Fruit fly (Drosophila melanogaster) whole organism, embryonic: Measurements from ENCODE around the gene CG10621.

ENCODE experiments used
- Asciz ChIP-seq: fragments of 200-800 bp; sonication (Bioruptor generic); optimal IDR thresholded peaks from 2 replicates; lab custom pipeline; 2017; ENCODE audit warnings: missing biosample characterization, mild to moderate bottlenecking, missing genetic modification characterization, missing genetic modification reagents
- Blimp-1 ChIP-seq: fragments of 200-800 bp; sonication (Bioruptor generic); optimal IDR thresholded peaks from 3 replicates; lab custom pipeline; 2018; ENCODE audit warnings: missing biosample characterization, missing genetic modification characterization, mild to moderate bottlenecking, moderate library complexity, missing genetic modification reagents
- CG10209 ChIP-seq: fragments of 200-800 bp; sonication (Bioruptor generic); optimal IDR thresholded peaks from 3 replicates; lab custom pipeline; 2017; ENCODE audit warnings: missing biosample characterization, mild to moderate bottlenecking, missing genetic modification characterization, missing genetic modification reagents
- CG10321 ChIP-seq: fragments of 200-800 bp; sonication (Bioruptor generic); IDR thresholded peaks from 2 replicates; pipeline ENCODE4 v1.3.6; 2022; ENCODE audit warnings: missing biosample characterization, missing genetic modification characterization
- CG11247 ChIP-seq: fragments of 200-800 bp; sonication (Bioruptor generic); IDR thresholded peaks from 2 replicates; pipeline ENCODE4 v1.3.6; 2022; ENCODE audit warnings: missing biosample characterization, missing genetic modification characterization
- CG13123 ChIP-seq: fragments of 200-800 bp; sonication (Bioruptor generic); optimal IDR thresholded peaks from 2 replicates; lab custom pipeline; 2016; ENCODE audit warnings: missing biosample characterization, missing genetic modification characterization
- CG14667 ChIP-seq: fragments of 200-800 bp; sonication (Bioruptor generic); IDR thresholded peaks from 2 replicates; pipeline ENCODE4 v1.3.6; 2022; ENCODE audit warnings: missing biosample characterization, missing genetic modification characterization
- CG14965 ChIP-seq: fragments of 200-800 bp; sonication (Bioruptor generic); optimal IDR thresholded peaks from 2 replicates; lab custom pipeline; 2016; ENCODE audit warnings: missing biosample characterization, missing genetic modification characterization, borderline replicate concordance
- CG15073 ChIP-seq: fragments of 200-800 bp; sonication (Bioruptor generic); optimal IDR thresholded peaks from 2 replicates; lab custom pipeline; 2016; ENCODE audit warnings: missing biosample characterization, missing genetic modification characterization
- CG15479 ChIP-seq: fragments of 200-800 bp; sonication (Bioruptor generic); optimal IDR thresholded peaks from 3 replicates; lab custom pipeline; 2019; ENCODE audit warnings: missing biosample characterization, mild to moderate bottlenecking, missing genetic modification characterization, moderate library complexity
- CG17186 ChIP-seq: fragments of 200-800 bp; sonication (Bioruptor generic); optimal IDR thresholded peaks from 3 replicates; lab custom pipeline; 2017; ENCODE audit warnings: missing biosample characterization, missing genetic modification reagents, missing genetic modification characterization
- CG18764 ChIP-seq: fragments of 200-800 bp; sonication (Bioruptor generic); optimal IDR thresholded peaks from 3 replicates; lab custom pipeline; 2016; ENCODE audit warnings: missing biosample characterization, missing genetic modification characterization
- CG2120 ChIP-seq: fragments of 200-800 bp; sonication (Bioruptor generic); optimal IDR thresholded peaks from 3 replicates; lab custom pipeline; 2016; ENCODE audit warnings: missing biosample characterization, missing genetic modification characterization
- CG2202 ChIP-seq: fragments of 200-800 bp; sonication (Bioruptor generic); optimal IDR thresholded peaks from 2 replicates; lab custom pipeline; 2018; ENCODE audit warnings: missing biosample characterization, mild to moderate bottlenecking, missing genetic modification characterization
- CG30020 ChIP-seq: fragments of 200-800 bp; optimal IDR thresholded peaks from 2 replicates; lab custom pipeline; 2019; ENCODE audit warnings: missing biosample characterization, mild to moderate bottlenecking, missing genetic modification characterization, moderate library complexity
- CG8478 ChIP-seq: fragments of >200 bp; optimal IDR thresholded peaks from 2 replicates; lab custom pipeline; 2018
- CG8944 ChIP-seq: fragments of 200-800 bp; sonication (Bioruptor generic); optimal IDR thresholded peaks from 3 replicates; lab custom pipeline; 2016; ENCODE audit warnings: missing biosample characterization, missing genetic modification characterization
- Dad ChIP-seq: fragments of 200-800 bp; sonication (Bioruptor generic); optimal IDR thresholded peaks from 3 replicates; lab custom pipeline; 2016; ENCODE audit warnings: missing biosample characterization, missing genetic modification characterization
- Dref ChIP-seq: fragments of 200-800 bp; sonication (Bioruptor generic); IDR thresholded peaks from 2 replicates; pipeline ENCODE4 v1.3.6; 2022; ENCODE audit warnings: missing biosample characterization, missing genetic modification characterization
- Fer1 ChIP-seq: fragments of 200-800 bp; sonication (Bioruptor generic); optimal IDR thresholded peaks from 2 replicates; lab custom pipeline; 2017; ENCODE audit warnings: missing biosample characterization, mild to moderate bottlenecking, missing genetic modification characterization
- HLH54F ChIP-seq: fragments of 200-800 bp; sonication (Bioruptor generic); optimal IDR thresholded peaks from 3 replicates; lab custom pipeline; 2016; ENCODE audit warnings: missing biosample characterization, missing genetic modification characterization
- HmgZ ChIP-seq: fragments of 200-800 bp; sonication (Bioruptor generic); optimal IDR thresholded peaks from 2 replicates; lab custom pipeline; 2018; ENCODE audit warnings: missing biosample characterization, mild to moderate bottlenecking, missing genetic modification characterization
- MTF-1 ChIP-seq: fragments of 200-800 bp; sonication (Bioruptor generic); optimal IDR thresholded peaks from 2 replicates; lab custom pipeline; 2018; ENCODE audit warnings: missing biosample characterization, mild to moderate bottlenecking, missing genetic modification characterization, borderline replicate concordance
- Mes4 ChIP-seq: fragments of 200-800 bp; sonication (Bioruptor generic); optimal IDR thresholded peaks from 2 replicates; lab custom pipeline; 2016; ENCODE audit warnings: missing biosample characterization, missing genetic modification characterization
- Oaz ChIP-seq: fragments of 200-800 bp; sonication (Bioruptor generic); IDR thresholded peaks from 2 replicates; pipeline ENCODE4 v1.3.6; 2022; ENCODE audit warnings: missing biosample characterization, missing genetic modification characterization
- Oli ChIP-seq: fragments of 200-800 bp; sonication (Bioruptor generic); optimal IDR thresholded peaks from 2 replicates; lab custom pipeline; 2018; ENCODE audit warnings: missing biosample characterization, mild to moderate bottlenecking, missing genetic modification characterization, moderate library complexity
- Opbp ChIP-seq: fragments of 200-800 bp; sonication (Bioruptor generic); IDR thresholded peaks from 3 replicates; pipeline ENCODE4 v1.3.6; 2022; ENCODE audit warnings: missing biosample characterization, missing genetic modification characterization; ENCODE audit not compliant: partially characterized antibody
- Rfx ChIP-seq: fragments of 200-800 bp; sonication (Bioruptor generic); IDR thresholded peaks from 2 replicates; pipeline ENCODE4 v1.3.6; 2022; ENCODE audit warnings: missing biosample characterization, missing genetic modification characterization
- Usf ChIP-seq: fragments of 200-800 bp; sonication (Bioruptor generic); optimal IDR thresholded peaks from 2 replicates; lab custom pipeline; 2017; ENCODE audit warnings: missing genotype, missing biosample characterization, missing genetic modification characterization
- ase ChIP-seq: fragments of 200-800 bp; sonication (Bioruptor generic); IDR thresholded peaks from 3 replicates; pipeline ENCODE4 v1.3.6; 2022; ENCODE audit warnings: missing biosample characterization, missing genetic modification characterization
- bbx ChIP-seq: fragments of 200-800 bp; sonication (Bioruptor generic); IDR thresholded peaks from 2 replicates; pipeline ENCODE4 v1.3.6; 2022; ENCODE audit warnings: missing biosample characterization, missing genetic modification characterization; ENCODE audit not compliant: partially characterized antibody
- bsh ChIP-seq, 2 experiments: fragments of 200-800 bp; sonication (Bioruptor generic); optimal IDR thresholded peaks; 2 replicates each; lab custom pipeline; 2017 to 2018; ENCODE audit warnings: mild to moderate bottlenecking in 2 of 2, missing biosample characterization in 2 of 2, missing genetic modification characterization in 2 of 2, moderate library complexity in 1 of 2
- crc ChIP-seq: fragments of 200-800 bp; sonication (Bioruptor generic); optimal IDR thresholded peaks from 2 replicates; lab custom pipeline; 2016; ENCODE audit warnings: missing biosample characterization, missing genetic modification characterization
- crp ChIP-seq, 2 experiments: fragments of 200-800 bp; sonication (Bioruptor generic); optimal IDR thresholded peaks; 2 replicates in 1 of 2; 3 replicates in 1 of 2; lab custom pipeline; 2017; ENCODE audit warnings: missing biosample characterization in 2 of 2, missing genetic modification characterization in 2 of 2, mild to moderate bottlenecking in 1 of 2, moderate library complexity in 1 of 2
- dan ChIP-seq: fragments of 200-800 bp; sonication (Bioruptor generic); IDR thresholded peaks from 2 replicates; pipeline ENCODE4 v1.3.6; 2022; ENCODE audit warnings: missing biosample characterization, missing genetic modification characterization
- dm ChIP-seq: fragments of 200-800 bp; sonication (Bioruptor generic); optimal IDR thresholded peaks from 3 replicates; lab custom pipeline; 2016; ENCODE audit warnings: missing biosample characterization, missing genetic modification characterization
- fd64A ChIP-seq: fragments of 200-800 bp; sonication (Bioruptor generic); optimal IDR thresholded peaks from 3 replicates; lab custom pipeline; 2018; ENCODE audit warnings: missing biosample characterization, mild to moderate bottlenecking, missing genetic modification characterization
- gem ChIP-seq: fragments of 200-800 bp; sonication (Bioruptor generic); optimal IDR thresholded peaks from 2 replicates; lab custom pipeline; 2019; ENCODE audit warnings: missing biosample characterization, mild to moderate bottlenecking, missing genetic modification characterization, moderate library complexity
- klu ChIP-seq: fragments of 200-800 bp; sonication (Bioruptor generic); IDR thresholded peaks from 2 replicates; pipeline ENCODE4 v1.3.6; 2022; ENCODE audit warnings: missing biosample characterization, missing genetic modification characterization
- knrl ChIP-seq: fragments of 200-800 bp; sonication (Bioruptor generic); IDR thresholded peaks from 3 replicates; pipeline ENCODE4 v1.3.6; 2022; ENCODE audit warnings: missing biosample characterization, missing genetic modification characterization; ENCODE audit not compliant: partially characterized antibody
- lola ChIP-seq, 3 experiments: fragments of >200 bp in 2 of 3; fragments of 200-800 bp in 1 of 3; sonication (Bioruptor generic) in 1 of 3; optimal IDR thresholded peaks; 2 replicates each; lab custom pipeline; 2017 to 2019; ENCODE audit warnings: missing biosample characterization in 3 of 3, missing genetic modification characterization in 3 of 3, mild to moderate bottlenecking in 1 of 3, moderate library complexity in 1 of 3
- nau ChIP-seq: fragments of 200-800 bp; sonication (Bioruptor generic); optimal IDR thresholded peaks from 3 replicates; lab custom pipeline; 2017; ENCODE audit warnings: missing biosample characterization, mild to moderate bottlenecking, missing genetic modification characterization, missing genetic modification reagents
- pb ChIP-seq: fragments of 200-800 bp; sonication (Bioruptor generic); optimal IDR thresholded peaks from 3 replicates; lab custom pipeline; 2016; ENCODE audit warnings: missing biosample characterization, missing genetic modification characterization
- pho ChIP-seq: fragments of 200-800 bp; sonication (Bioruptor generic); optimal IDR thresholded peaks from 2 replicates; lab custom pipeline; 2016; ENCODE audit warnings: missing biosample characterization, missing genetic modification characterization
- pzg ChIP-seq: fragments of 200-800 bp; sonication (Bioruptor generic); optimal IDR thresholded peaks from 3 replicates; lab custom pipeline; 2018; ENCODE audit warnings: missing biosample characterization, mild to moderate bottlenecking, missing genetic modification characterization, moderate library complexity
- ro ChIP-seq: fragments of 200-800 bp; sonication (Bioruptor generic); IDR thresholded peaks from 2 replicates; pipeline ENCODE4 v1.3.6; 2022; ENCODE audit warnings: missing biosample characterization, missing genetic modification characterization
- sqz ChIP-seq: fragments of 200-800 bp; sonication (Bioruptor generic); optimal IDR thresholded peaks from 3 replicates; lab custom pipeline; 2018; ENCODE audit warnings: missing biosample characterization, mild to moderate bottlenecking, missing genetic modification characterization
- tna ChIP-seq: fragments of 200-800 bp; sonication (Bioruptor generic); IDR thresholded peaks from 2 replicates; pipeline ENCODE4 v1.3.6; 2022; ENCODE audit warnings: missing biosample characterization, missing genetic modification characterization; ENCODE audit not compliant: partially characterized antibody
- z ChIP-seq: fragments of 200-800 bp; sonication (Bioruptor generic); IDR thresholded peaks from 3 replicates; pipeline ENCODE4 v1.3.6; 2022; ENCODE audit warnings: missing biosample characterization, missing genetic modification characterization

Gene CG10621

DNA sequence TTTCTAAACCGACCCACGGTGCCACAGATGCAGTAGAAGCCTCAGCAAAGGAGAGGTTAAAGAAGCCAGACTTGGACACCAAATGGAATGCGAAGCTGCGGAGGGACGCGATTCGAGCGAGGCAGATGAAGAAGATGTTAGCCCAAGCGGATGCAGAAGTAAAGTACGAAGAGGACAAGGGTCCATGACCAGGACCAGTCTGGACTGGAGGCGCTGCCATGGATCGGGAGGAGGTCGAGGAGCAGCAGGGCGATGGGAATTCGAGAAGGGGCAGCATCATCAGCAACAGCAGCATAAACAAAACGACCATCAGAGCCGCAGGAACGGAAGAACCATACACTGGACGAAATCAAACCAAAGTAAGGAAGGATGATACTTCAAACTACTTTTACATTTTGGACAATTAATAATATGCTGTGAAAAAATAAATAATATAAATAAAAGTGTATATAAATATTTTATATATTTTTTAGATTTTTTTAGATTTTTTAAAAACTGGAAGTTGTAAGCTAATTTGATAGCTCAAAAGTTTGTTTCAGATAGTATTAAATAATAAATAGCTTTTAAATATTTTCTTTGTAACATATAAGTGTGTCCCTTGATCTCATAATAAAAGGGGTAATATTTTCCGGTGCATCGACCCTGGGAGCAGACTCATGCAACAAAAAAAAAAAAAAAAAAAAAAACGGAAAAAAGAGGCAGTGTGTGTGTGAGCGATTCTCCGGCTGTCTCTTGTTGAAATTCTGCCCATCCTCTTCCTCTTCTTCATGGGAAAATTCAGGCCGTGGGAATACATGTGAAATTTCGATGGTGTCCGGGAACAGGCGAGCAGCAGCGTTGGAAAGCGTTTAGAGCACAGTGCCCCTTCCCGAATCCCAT lies 7.4 kb downstream of the CG10621 start (continued):
- TF ChIP-seq pzg (GFP tag; lab: Kevin White, UChicago) (no peak), CG10209 (GFP tag; lab: Kevin White, UChicago) (peak; percentile 15), klu (GFP tag; lab: Robert Waterston, UW) (no peak), CG14667 (GFP tag; lab: Robert Waterston, UW) (no peak), CG15073 (no peak), Oli (peak; percentile 29), crc (GFP tag; lab: Kevin White, UChicago) (no peak), pb (no peak), HLH54F (GFP tag; lab: Kevin White, UChicago) (no peak), z (GFP tag; lab: Robert Waterston, UW) (peak; percentile 78; the same call in 2 of the 3 replicates), CG2202 (no peak), CG30020 (tag; lab: Kevin White, UChicago) (no peak), CG13123 (no peak), HmgZ (tag; lab: Kevin White, UChicago) (no peak), Dad (GFP tag; lab: Kevin White, UChicago) (no peak), lola (GFP tag; optimal IDR thresholded peaks at IDR 0.05; lab: Kevin White, UChicago) (peak in 1 of 3 experiments; percentile 68), CG14965 (GFP tag; lab: Kevin White, UChicago) (no peak), MTF-1 (GFP tag; lab: Kevin White, UChicago) (no peak), ro (GFP tag; lab: Robert Waterston, UW) (no peak), bsh (GFP tag; optimal IDR thresholded peaks at IDR 0.05; lab: Kevin White, UChicago) (peak; percentile 68 to 92), Rfx (GFP tag; lab: Robert Waterston, UW) (no peak), CG10321 (no peak), Fer1 (GFP tag; lab: Kevin White, UChicago) (no peak), gem (tag; lab: Kevin White, UChicago) (peak; percentile 78), CG8478 (lab: Kevin White, UChicago) (no peak), dan (GFP tag; lab: Robert Waterston, UW) (no peak), CG17186 (GFP tag; lab: Kevin White, UChicago) (no peak), CG11247 (GFP tag; lab: Robert Waterston, UW) (no peak), Blimp-1 (GFP tag; lab: Kevin White, UChicago) (peak; percentile 50), Usf (no peak), Mes4 (GFP tag; lab: Kevin White, UChicago) (no peak), dm (no peak), bbx (GFP tag; lab: Robert Waterston, UW) (peak; percentile 39), pho (GFP tag; lab: Kevin White, UChicago) (no peak), ase (GFP tag; lab: Robert Waterston, UW) (no peak), Dref (GFP tag; lab: Robert Waterston, UW) (no peak), tna (GFP tag; lab: Robert Waterston, UW) (no peak), Oaz (GFP tag; lab: Robert Waterston, UW) (no peak), CG15479 (GFP tag; lab: Kevin White, UChicago) (no peak), knrl (GFP tag; lab: Robert Waterston, UW) (no peak), sqz (GFP tag; lab: Kevin White, UChicago) (peak; percentile 20), CG8944 (no peak), crp (GFP tag; optimal IDR thresholded peaks at IDR 0.05; lab: Kevin White, UChicago) (no peak), nau (GFP tag; lab: Kevin White, UChicago) (no peak), fd64A (GFP tag; lab: Kevin White, UChicago) (no peak), CG18764 (no peak), Asciz (no peak), CG2120 (GFP tag; lab: Kevin White, UChicago) (no peak), Opbp (GFP tag; lab: Robert Waterston, UW) (no peak)
